Worm (Caenorhabditis elegans) whole organism, L3 larva: ENCODE results near the gene C01G12.7.

ENCODE experiments used
- R02D3.7 ChIP-seq: fragments of 150-350 bp; optimal IDR thresholded peaks from 2 replicates; lab custom pipeline; 2014; ENCODE audit warnings: missing biosample characterization, missing genetic modification characterization
- ZK546.5 ChIP-seq: sonication (generic microtip); optimal IDR thresholded peaks from 2 replicates; lab custom pipeline; 2017; ENCODE audit warnings: missing biosample characterization, missing genetic modification characterization
- aly-2 ChIP-seq: fragments of 150-350 bp; optimal IDR thresholded peaks from 2 replicates; lab custom pipeline; 2014; ENCODE audit warnings: missing biosample characterization, missing genetic modification characterization
- ama-1 ChIP-seq: fragments of 150-350 bp; optimal IDR thresholded peaks from 2 replicates; lab custom pipeline; 2018
- ceh-82 ChIP-seq: fragments of 150-350 bp; optimal IDR thresholded peaks from 2 replicates; lab custom pipeline; 2014; ENCODE audit warnings: missing biosample characterization, missing genetic modification characterization
- ceh-9 ChIP-seq: sonication (generic microtip); optimal IDR thresholded peaks from 2 replicates; lab custom pipeline; 2018; ENCODE audit warnings: missing biosample characterization, missing genetic modification characterization
- egl-5 ChIP-seq: fragments of 150-350 bp; optimal IDR thresholded peaks from 2 replicates; lab custom pipeline; 2017; ENCODE audit warnings: missing biosample characterization, missing genetic modification reagents, missing genetic modification characterization, inconsistent platforms
- elt-1 ChIP-seq: fragments of 150-350 bp; optimal IDR thresholded peaks from 2 replicates; lab custom pipeline; 2014; ENCODE audit warnings: missing biosample characterization, missing genetic modification characterization
- elt-2 ChIP-seq: sonication (generic microtip); optimal IDR thresholded peaks from 2 replicates; lab custom pipeline; 2016; ENCODE audit warnings: missing genetic modification reagents, mild to moderate bottlenecking, missing genetic modification characterization, missing compliant biosample characterization
- elt-3 ChIP-seq, 3 experiments: fragments of 150-350 bp in 1 of 3; sonication (generic microtip) in 2 of 3; optimal IDR thresholded peaks; 2 replicates in 2 of 3; 4 replicates in 1 of 3; lab custom pipeline; 2014 to 2017; ENCODE audit warnings: missing biosample characterization in 3 of 3, missing genetic modification characterization in 3 of 3
- eor-1 ChIP-seq, 2 experiments: fragments of 150-350 bp; optimal IDR thresholded peaks; 2 replicates each; lab custom pipeline; 2014 to 2018; ENCODE audit warnings: missing biosample characterization in 2 of 2, missing genetic modification characterization in 2 of 2
- fkh-2 ChIP-seq: fragments of 150-350 bp; optimal IDR thresholded peaks from 2 replicates; lab custom pipeline; 2014; ENCODE audit warnings: missing biosample characterization, missing genetic modification reagents, missing genetic modification characterization
- fos-1 ChIP-seq: fragments of 150-350 bp; optimal IDR thresholded peaks from 2 replicates; lab custom pipeline; 2014; ENCODE audit warnings: missing biosample characterization, missing genetic modification characterization
- hmg-11 ChIP-seq: sonication (generic microtip); optimal IDR thresholded peaks from 2 replicates; lab custom pipeline; 2016; ENCODE audit warnings: missing genetic modification characterization, missing compliant biosample characterization
- jun-1 ChIP-seq: fragments of 150-350 bp; optimal IDR thresholded peaks from 2 replicates; lab custom pipeline; 2014; ENCODE audit warnings: missing biosample characterization, missing genetic modification reagents, missing genetic modification characterization
- lin-15B ChIP-seq: fragments of 150-350 bp; optimal IDR thresholded peaks from 2 replicates; lab custom pipeline; 2014; ENCODE audit warnings: missing biosample characterization, missing genetic modification characterization
- lin-39 ChIP-seq: fragments of 150-350 bp; optimal IDR thresholded peaks from 2 replicates; lab custom pipeline; 2018; ENCODE audit warnings: missing biosample characterization, missing genetic modification reagents, missing genetic modification characterization
- lsy-12 ChIP-seq: sonication (generic microtip); optimal IDR thresholded peaks from 2 replicates; lab custom pipeline; 2016; ENCODE audit warnings: mild to moderate bottlenecking, missing genetic modification characterization, missing compliant biosample characterization
- mdl-1 ChIP-seq: fragments of 150-350 bp; optimal IDR thresholded peaks from 2 replicates; lab custom pipeline; 2014; ENCODE audit warnings: missing biosample characterization, missing genetic modification characterization
- mml-1 ChIP-seq: fragments of 150-350 bp; sonication (generic microtip); optimal IDR thresholded peaks from 3 replicates; lab custom pipeline; 2014; ENCODE audit warnings: missing biosample characterization, missing genetic modification characterization
- nfya-1 ChIP-seq: sonication (generic microtip); optimal IDR thresholded peaks from 2 replicates; lab custom pipeline; 2017; ENCODE audit warnings: missing genetic modification characterization, mild to moderate bottlenecking, missing compliant biosample characterization, antibody characterized with exemption, moderate library complexity; ENCODE audit not compliant: insufficient read depth
- nhr-11 ChIP-seq: fragments of 150-350 bp; optimal IDR thresholded peaks from 2 replicates; lab custom pipeline; 2014; ENCODE audit warnings: missing biosample characterization, missing genetic modification characterization
- nhr-237 ChIP-seq: fragments of 150-350 bp; optimal IDR thresholded peaks from 2 replicates; lab custom pipeline; 2014; ENCODE audit warnings: missing biosample characterization, missing genetic modification characterization
- nhr-67 ChIP-seq: fragments of 150-350 bp; optimal IDR thresholded peaks from 2 replicates; lab custom pipeline; 2014; ENCODE audit warnings: missing biosample characterization, missing genetic modification characterization
- nhr-76 ChIP-seq: fragments of 150-350 bp; sonication (generic microtip); optimal IDR thresholded peaks from 5 replicates; lab custom pipeline; 2014; ENCODE audit warnings: missing biosample characterization, missing genetic modification characterization
- nhr-77 ChIP-seq: fragments of 150-350 bp; optimal IDR thresholded peaks from 2 replicates; lab custom pipeline; 2014; ENCODE audit warnings: missing biosample characterization, missing genetic modification characterization
- pha-4 ChIP-seq: fragments of 150-350 bp; optimal IDR thresholded peaks from 2 replicates; lab custom pipeline; 2014; ENCODE audit warnings: missing biosample characterization, missing genetic modification reagents, missing genetic modification characterization
- pqm-1 ChIP-seq: fragments of 150-350 bp; optimal IDR thresholded peaks from 2 replicates; lab custom pipeline; 2017; ENCODE audit warnings: missing biosample characterization, missing genetic modification characterization, inconsistent platforms
- sea-2 ChIP-seq: fragments of 150-350 bp; sonication (generic microtip); optimal IDR thresholded peaks from 4 replicates; lab custom pipeline; 2014; ENCODE audit warnings: missing biosample characterization, missing genetic modification reagents, missing genetic modification characterization
- skn-1 ChIP-seq: fragments of 150-350 bp; optimal IDR thresholded peaks from 2 replicates; lab custom pipeline; 2014; ENCODE audit warnings: missing biosample characterization, missing genetic modification characterization
- tbx-2 ChIP-seq: sonication (generic microtip); optimal IDR thresholded peaks from 2 replicates; lab custom pipeline; 2016; ENCODE audit warnings: mild to moderate bottlenecking, missing genetic modification characterization, missing compliant biosample characterization
- unc-62 ChIP-seq: fragments of 150-350 bp; sonication (generic microtip); optimal IDR thresholded peaks from 4 replicates; lab custom pipeline; 2014; ENCODE audit warnings: missing biosample characterization, missing genetic modification reagents, missing genetic modification characterization
- zag-1 ChIP-seq: fragments of 150-350 bp; optimal IDR thresholded peaks from 2 replicates; lab custom pipeline; 2014; ENCODE audit warnings: missing biosample characterization, missing genetic modification characterization
- ztf-11 ChIP-seq: fragments of 150-350 bp; optimal IDR thresholded peaks from 2 replicates; lab custom pipeline; 2014; ENCODE audit warnings: missing biosample characterization, missing genetic modification characterization
- ztf-4 ChIP-seq: fragments of 150-350 bp; optimal IDR thresholded peaks from 2 replicates; lab custom pipeline; 2014; ENCODE audit warnings: missing biosample characterization, missing genetic modification characterization

The C01G12.7 gene

ce11 chrII:14578013-14578412, 13.7 kb downstream of the C01G12.7 start, which contains the start of gene nspb-7:
Gene nspb-7, plus strand, starts transcription at chrII:14578313.
- TF ChIP-seq ceh-9 (tag; lab: Kevin White, UChicago), result no peak
- no peak for TF ChIP-seq elt-3 (tag; optimal IDR thresholded peaks at IDR 0.05; lab: Kevin White, UChicago)
- TF ChIP-seq mdl-1 (tag; lab: Kevin White, UChicago), result no peak
- no peak for TF ChIP-seq nhr-77 (tag; lab: Kevin White, UChicago)
- no peak for TF ChIP-seq ZK546.5
- TF ChIP-seq elt-2, result no peak
- no peak for TF ChIP-seq lin-39 (tag; lab: Kevin White, UChicago)
- no peak for TF ChIP-seq skn-1 (tag; lab: Kevin White, UChicago)
- TF ChIP-seq nhr-67 (tag; lab: Kevin White, UChicago), result no peak
- TF ChIP-seq hmg-11 (tag; lab: Kevin White, UChicago), result no peak
- TF ChIP-seq nhr-76 (tag; lab: Kevin White, UChicago), result no peak
- TF ChIP-seq nfya-1 (tag; lab: Kevin White, UChicago), result no peak
- no peak for TF ChIP-seq ceh-82 (tag; lab: Kevin White, UChicago)
- no peak for TF ChIP-seq ztf-4 (tag; lab: Kevin White, UChicago)
- TF ChIP-seq aly-2 (tag; lab: Kevin White, UChicago), result no peak
- TF ChIP-seq lin-15B (tag; lab: Kevin White, UChicago), result no peak
- no peak for TF ChIP-seq zag-1

- TF ChIP-seq R02D3.7 (tag; lab: Kevin White, UChicago) (no peak), tbx-2 (tag; lab: Kevin White, UChicago) (no peak), nhr-11 (tag; lab: Kevin White, UChicago) (no peak), mdl-1 (tag; lab: Kevin White, UChicago) (no peak), lsy-12 (tag; lab: Kevin White, UChicago) (no peak)
Measured at ce11 chrII:14576429-14576828, 15.3 kb downstream of the C01G12.7 start, which contains the start of gene C01G12.13. Gene C01G12.13, plus strand, starts transcription at chrII:14576729.

ce11 chrII:14574790-14575189, 16.9 kb downstream of the C01G12.7 start:
- no peak for TF ChIP-seq pha-4 (tag; lab: Kevin White, UChicago)
- no peak for TF ChIP-seq nhr-11 (tag; lab: Kevin White, UChicago)
- no peak for TF ChIP-seq nhr-77 (tag; lab: Kevin White, UChicago)
- no peak for TF ChIP-seq sea-2 (GFP tag; lab: Kevin White, UChicago)
- TF ChIP-seq zag-1, result no peak
- no peak for TF ChIP-seq hmg-11 (tag; lab: Kevin White, UChicago)
- no peak for TF ChIP-seq unc-62 (GFP tag; lab: Kevin White, UChicago)
- TF ChIP-seq nhr-67 (tag; lab: Kevin White, UChicago), result no peak
- TF ChIP-seq fos-1 (tag; lab: Kevin White, UChicago), result no peak
- TF ChIP-seq nhr-237 (tag; lab: Kevin White, UChicago), result no peak
- TF ChIP-seq ama-1, result no peak
- TF ChIP-seq lsy-12 (tag; lab: Kevin White, UChicago), result no peak
- no peak for TF ChIP-seq R02D3.7 (tag; lab: Kevin White, UChicago)
- no peak for TF ChIP-seq egl-5
- TF ChIP-seq skn-1 (tag; lab: Kevin White, UChicago), result no peak
- TF ChIP-seq lin-39 (tag; lab: Kevin White, UChicago), result no peak

ce11 chrII:14573315-14573714, 18.4 kb downstream of the C01G12.7 start, which contains the start of gene madf-5:
Gene madf-5, plus strand, starts transcription at chrII:14573615.
- TF ChIP-seq nhr-77 (tag; lab: Kevin White, UChicago) (no peak), R02D3.7 (tag; lab: Kevin White, UChicago) (no peak), lin-15B (tag; lab: Kevin White, UChicago) (no peak), elt-2 (no peak), ama-1 (no peak), pha-4 (tag; lab: Kevin White, UChicago) (no peak), elt-3 (tag; optimal IDR thresholded peaks at IDR 0.05; lab: Kevin White, UChicago) (no peak), mml-1 (tag; lab: Kevin White, UChicago) (no peak), nhr-11 (tag; lab: Kevin White, UChicago) (no peak), eor-1 (tag; optimal IDR thresholded peaks at IDR 0.05; lab: Kevin White, UChicago) (no peak), ztf-11 (tag; lab: Kevin White, UChicago) (no peak), skn-1 (tag; lab: Kevin White, UChicago) (no peak), mdl-1 (tag; lab: Kevin White, UChicago) (no peak), pqm-1 (tag; lab: Kevin White, UChicago) (no peak), nfya-1 (tag; lab: Kevin White, UChicago) (no peak), elt-1 (tag; lab: Kevin White, UChicago) (no peak), jun-1 (tag; lab: Kevin White, UChicago) (no peak), fkh-2 (tag; lab: Kevin White, UChicago) (no peak), tbx-2 (tag; lab: Kevin White, UChicago) (no peak)
- TF ChIP-seq, all 47 proteins: peak for 0
